Worm (Caenorhabditis elegans) whole organism, L2 larva: Measurements from ENCODE around the gene T23B7.3.

Experiments
- C34F6.9 ChIP-seq: fragments of 150-350 bp; optimal IDR thresholded peaks from 2 replicates; lab custom pipeline; 2014; ENCODE audit warnings: missing biosample characterization, missing genetic modification characterization
- F13H6.1 ChIP-seq: sonication (generic microtip); optimal IDR thresholded peaks from 2 replicates; lab custom pipeline; 2016; ENCODE audit warnings: missing genetic modification characterization, missing compliant biosample characterization
- R02D3.7 ChIP-seq: fragments of 150-350 bp; optimal IDR thresholded peaks from 2 replicates; lab custom pipeline; 2014; ENCODE audit warnings: missing biosample characterization, missing genetic modification characterization
- aly-2 ChIP-seq: fragments of 150-350 bp; optimal IDR thresholded peaks from 2 replicates; lab custom pipeline; 2014; ENCODE audit warnings: missing biosample characterization, missing genetic modification characterization
- ama-1 ChIP-seq: fragments of 150-350 bp; optimal IDR thresholded peaks from 2 replicates; lab custom pipeline; 2018; ENCODE audit warnings: inconsistent platforms
- blmp-1 ChIP-seq: sonication (generic microtip); optimal IDR thresholded peaks from 2 replicates; lab custom pipeline; 2017; ENCODE audit warnings: missing genetic modification characterization, mild to moderate bottlenecking, missing compliant biosample characterization, antibody characterized with exemption, moderate library complexity; ENCODE audit not compliant: insufficient read depth
- ceh-16 ChIP-seq: fragments of 150-350 bp; optimal IDR thresholded peaks from 2 replicates; lab custom pipeline; 2014; ENCODE audit warnings: missing biosample characterization, missing genetic modification characterization
- crh-2 ChIP-seq: sonication (generic microtip); optimal IDR thresholded peaks from 2 replicates; lab custom pipeline; 2017; ENCODE audit warnings: missing biosample characterization, missing genetic modification characterization
- egl-27 ChIP-seq: sonication (generic microtip); optimal IDR thresholded peaks from 3 replicates; lab custom pipeline; 2017; ENCODE audit warnings: missing biosample characterization, missing genetic modification reagents, missing genetic modification characterization
- elt-1 ChIP-seq: fragments of 150-350 bp; optimal IDR thresholded peaks from 2 replicates; lab custom pipeline; 2014; ENCODE audit warnings: missing biosample characterization, missing genetic modification characterization
- elt-3 ChIP-seq: sonication (generic microtip); optimal IDR thresholded peaks from 2 replicates; lab custom pipeline; 2017; ENCODE audit warnings: missing biosample characterization, missing genetic modification characterization
- fos-1 ChIP-seq: fragments of 150-350 bp; optimal IDR thresholded peaks from 2 replicates; lab custom pipeline; 2014; ENCODE audit warnings: missing biosample characterization, missing genetic modification characterization
- lin-11 ChIP-seq: fragments of 150-350 bp; sonication (generic microtip); optimal IDR thresholded peaks from 2 replicates; lab custom pipeline; 2014; ENCODE audit warnings: missing biosample characterization, missing genetic modification characterization, inconsistent platforms, mixed read lengths
- lin-13 ChIP-seq: fragments of 150-350 bp; optimal IDR thresholded peaks from 2 replicates; lab custom pipeline; 2014; ENCODE audit warnings: missing biosample characterization, missing genetic modification reagents, missing genetic modification characterization
- lin-39 ChIP-seq: fragments of 150-350 bp; optimal IDR thresholded peaks from 2 replicates; lab custom pipeline; 2014; ENCODE audit warnings: missing biosample characterization, missing genetic modification reagents, missing genetic modification characterization
- mab-5 ChIP-seq: fragments of 150-350 bp; optimal IDR thresholded peaks from 2 replicates; lab custom pipeline; 2014; ENCODE audit warnings: missing biosample characterization, missing genetic modification characterization
- mdl-1 ChIP-seq, 2 experiments: fragments of 150-350 bp in 1 of 2; sonication (generic microtip) in 1 of 2; optimal IDR thresholded peaks; 2 replicates each; lab custom pipeline; 2017; ENCODE audit warnings: missing biosample characterization in 2 of 2, missing genetic modification characterization in 2 of 2
- nhr-10 ChIP-seq: sonication (generic microtip); optimal IDR thresholded peaks from 2 replicates; lab custom pipeline; 2017; ENCODE audit warnings: missing biosample characterization, missing genetic modification characterization
- nhr-11 ChIP-seq: fragments of 150-350 bp; optimal IDR thresholded peaks from 2 replicates; lab custom pipeline; 2014; ENCODE audit warnings: missing biosample characterization, missing genetic modification characterization
- nhr-12 ChIP-seq: fragments of 150-350 bp; optimal IDR thresholded peaks from 2 replicates; lab custom pipeline; 2014; ENCODE audit warnings: missing biosample characterization, missing genetic modification characterization
- nhr-129 ChIP-seq: fragments of 150-350 bp; optimal IDR thresholded peaks from 2 replicates; lab custom pipeline; 2014; ENCODE audit warnings: missing biosample characterization, missing genetic modification characterization
- nhr-21 ChIP-seq: fragments of 150-350 bp; optimal IDR thresholded peaks from 2 replicates; lab custom pipeline; 2014; ENCODE audit warnings: missing biosample characterization, missing genetic modification characterization
- nhr-237 ChIP-seq: fragments of 150-350 bp; optimal IDR thresholded peaks from 2 replicates; lab custom pipeline; 2014; ENCODE audit warnings: missing biosample characterization, missing genetic modification characterization
- nhr-25 ChIP-seq: fragments of 150-350 bp; sonication (generic microtip); optimal IDR thresholded peaks from 3 replicates; lab custom pipeline; 2014; ENCODE audit warnings: missing biosample characterization, missing genetic modification characterization
- nhr-6 ChIP-seq: fragments of 150-350 bp; optimal IDR thresholded peaks from 2 replicates; lab custom pipeline; 2014; ENCODE audit warnings: missing biosample characterization, missing genetic modification characterization
- nhr-77 ChIP-seq: fragments of 150-350 bp; optimal IDR thresholded peaks from 2 replicates; lab custom pipeline; 2014; ENCODE audit warnings: missing biosample characterization, missing genetic modification characterization
- peb-1 ChIP-seq: fragments of 150-350 bp; optimal IDR thresholded peaks from 2 replicates; lab custom pipeline; 2014; ENCODE audit warnings: missing biosample characterization, missing genetic modification characterization
- sem-4 ChIP-seq: fragments of 150-350 bp; optimal IDR thresholded peaks from 2 replicates; lab custom pipeline; 2014; ENCODE audit warnings: missing biosample characterization, missing genetic modification reagents, missing genetic modification characterization
- skn-1 ChIP-seq: sonication (generic microtip); optimal IDR thresholded peaks from 2 replicates; lab custom pipeline; 2017; ENCODE audit warnings: missing biosample characterization, missing genetic modification characterization
- sma-9 ChIP-seq, 2 experiments: fragments of 150-350 bp in 1 of 2; sonication (generic microtip) in 1 of 2; optimal IDR thresholded peaks; 2 replicates each; lab custom pipeline; 2014 to 2016; ENCODE audit warnings: missing genetic modification characterization in 2 of 2, mild to moderate bottlenecking in 1 of 2, missing biosample characterization in 1 of 2, missing compliant biosample characterization in 1 of 2, missing genetic modification reagents in 1 of 2, moderate library complexity in 1 of 2
- unc-39 ChIP-seq: fragments of 150-350 bp; optimal IDR thresholded peaks from 2 replicates; lab custom pipeline; 2014; ENCODE audit warnings: missing biosample characterization, missing genetic modification characterization
- unc-55 ChIP-seq: fragments of 150-350 bp; sonication (generic microtip); optimal IDR thresholded peaks from 3 replicates; lab custom pipeline; 2014; ENCODE audit warnings: missing biosample characterization, missing genetic modification reagents, missing genetic modification characterization
- unc-62 ChIP-seq: fragments of 150-350 bp; optimal IDR thresholded peaks from 2 replicates; lab custom pipeline; 2014; ENCODE audit warnings: missing biosample characterization, missing genetic modification reagents, missing genetic modification characterization
- zag-1 ChIP-seq: fragments of 150-350 bp; optimal IDR thresholded peaks from 2 replicates; lab custom pipeline; 2014; ENCODE audit warnings: missing biosample characterization, missing genetic modification characterization
- ztf-1 ChIP-seq: fragments of 200-800 bp; sonication (Bioruptor generic); conservative IDR thresholded peaks from 2 replicates; pipeline ENCODE4 v1.3.6; 2022; ENCODE audit warnings: missing genetic modification characterization, missing compliant biosample characterization
- ztf-11 ChIP-seq: sonication (generic microtip); optimal IDR thresholded peaks from 2 replicates; lab custom pipeline; 2017; ENCODE audit warnings: missing biosample characterization, missing genetic modification characterization
- ztf-4 ChIP-seq: fragments of 150-350 bp; optimal IDR thresholded peaks from 2 replicates; lab custom pipeline; 2014; ENCODE audit warnings: missing biosample characterization, missing genetic modification characterization

The T23B7.3 gene

DNA sequence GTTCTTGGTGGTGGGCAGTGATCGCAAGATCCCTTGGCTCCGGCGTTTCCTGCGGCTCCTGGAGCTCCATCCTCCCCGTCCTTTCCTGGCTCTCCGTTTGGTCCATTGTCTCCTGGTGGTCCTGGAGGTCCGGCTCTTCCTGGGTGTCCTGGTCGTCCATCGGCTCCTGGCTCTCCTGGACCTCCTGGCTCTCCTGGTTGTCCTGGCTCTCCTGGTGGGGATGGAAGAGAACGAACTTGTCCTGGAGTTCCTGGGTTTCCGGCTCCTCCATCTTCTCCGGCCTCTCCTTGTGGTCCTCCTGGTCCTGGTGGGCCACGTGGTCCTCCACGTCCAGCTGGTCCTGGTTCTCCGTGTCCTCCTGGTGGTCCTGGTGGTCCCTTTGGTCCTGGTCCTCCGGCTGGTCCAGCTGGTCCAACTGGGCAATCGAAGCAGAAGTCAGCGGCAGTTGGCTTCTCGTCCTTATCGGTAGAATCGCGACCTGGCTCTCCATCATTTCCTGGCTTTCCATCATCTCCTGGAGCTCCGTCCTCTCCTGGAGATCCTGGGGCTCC lies 19.9 kb downstream of the T23B7.3 start:
- TF ChIP-seq nhr-12 (tag; lab: Kevin White, UChicago): no peak

DNA sequence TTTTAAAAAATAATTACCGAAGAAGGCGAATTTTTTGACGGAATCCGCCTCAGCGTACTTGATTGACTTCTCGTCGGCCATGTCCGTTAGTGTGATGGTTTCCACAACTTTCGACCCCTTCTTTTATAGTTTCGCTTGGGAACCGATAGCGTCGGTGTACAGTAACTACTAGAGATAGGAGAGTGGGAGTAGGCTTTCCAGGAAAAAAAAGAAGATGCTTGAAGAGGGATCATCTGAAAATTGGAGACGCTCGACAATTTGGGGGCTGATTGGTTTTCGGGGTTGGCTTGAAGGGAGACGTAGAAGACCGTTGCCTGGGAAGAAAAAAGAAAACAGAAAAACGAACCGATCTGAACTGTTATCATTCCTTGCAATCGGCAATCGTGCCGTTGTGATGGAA lies 20.7 kb downstream of the T23B7.3 start, which contains the start of gene col-20:
Gene col-20, minus strand, starts transcription at position 101 of the 400 bp plus-strand sequence.
- TF ChIP-seq ceh-16 (tag; lab: Kevin White, UChicago) (no peak), C34F6.9 (no peak), nhr-129 (tag; lab: Kevin White, UChicago) (no peak), skn-1 (tag; lab: Kevin White, UChicago) (no peak), mab-5 (tag; lab: Kevin White, UChicago) (no peak)

DNA sequence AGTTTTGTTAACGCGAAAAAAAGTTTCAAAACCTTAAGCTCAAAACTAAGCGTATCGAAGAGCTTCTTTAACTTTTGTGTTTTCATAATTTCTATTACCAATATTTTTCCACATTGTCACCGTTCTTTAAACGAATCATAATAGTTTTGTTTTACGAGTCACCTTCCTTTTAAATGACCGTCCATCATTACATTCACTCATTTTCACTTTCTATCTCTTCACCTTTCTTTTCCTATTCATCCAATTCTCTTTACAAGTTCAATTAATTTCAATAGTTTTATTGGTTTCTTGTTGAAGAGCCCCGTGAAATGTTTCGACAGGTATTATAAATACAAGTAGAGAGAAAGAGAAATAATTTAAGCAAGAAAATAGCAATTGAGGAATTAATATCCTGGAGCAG lies 21.8 kb downstream of the T23B7.3 start:
- TF ChIP-seq blmp-1 (tag; lab: Kevin White, UChicago) (peak; percentile 53), elt-3 (tag; lab: Kevin White, UChicago) (no peak), elt-1 (no peak), R02D3.7 (tag; lab: Kevin White, UChicago) (no peak)

DNA sequence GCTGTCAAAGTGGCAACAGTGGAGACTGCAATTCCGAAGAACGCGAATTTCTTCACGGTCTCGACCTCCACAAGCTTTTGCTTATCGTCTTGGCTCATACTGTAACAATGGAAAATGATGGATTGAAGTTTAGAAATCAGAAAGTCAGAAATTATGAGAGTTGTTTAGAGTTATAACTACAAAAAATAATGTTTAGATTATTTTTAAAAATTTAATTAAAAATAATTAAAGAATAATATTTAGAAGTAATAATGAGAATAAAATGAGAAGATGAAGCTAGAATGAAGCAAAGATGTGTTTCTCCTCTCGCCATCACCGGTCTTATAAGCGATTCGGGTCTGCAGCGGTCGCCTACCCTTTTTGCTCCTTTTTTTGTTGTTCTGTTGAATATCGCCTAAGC lies 23.0 kb downstream of the T23B7.3 start, which contains the start of gene col-73:
Gene col-73, minus strand, starts transcription at position 101 of the 400 bp plus-strand sequence.
- TF ChIP-seq nhr-6 (tag; lab: Kevin White, UChicago) (no peak), mdl-1 (tag; optimal IDR thresholded peaks at IDR 0.05; lab: Kevin White, UChicago) (no peak), ztf-1 (GFP tag; lab: Robert Waterston, UW) (no peak), sem-4 (tag; lab: Kevin White, UChicago) (no peak), skn-1 (tag; lab: Kevin White, UChicago) (no peak), ama-1 (no peak), unc-39 (no peak), unc-55 (GFP tag; lab: Kevin White, UChicago) (no peak), lin-11 (tag; lab: Kevin White, UChicago) (no peak), mab-5 (tag; lab: Kevin White, UChicago) (no peak), peb-1 (tag; lab: Kevin White, UChicago) (no peak), zag-1 (tag; lab: Kevin White, UChicago) (no peak), fos-1 (no peak), nhr-77 (tag; lab: Kevin White, UChicago) (no peak), crh-2 (tag; lab: Kevin White, UChicago) (no peak), ztf-4 (tag; lab: Kevin White, UChicago) (no peak), elt-3 (tag; lab: Kevin White, UChicago) (no peak), nhr-237 (tag; lab: Kevin White, UChicago) (no peak)
- TF ChIP-seq, all 48 proteins: peak for 0

DNA sequence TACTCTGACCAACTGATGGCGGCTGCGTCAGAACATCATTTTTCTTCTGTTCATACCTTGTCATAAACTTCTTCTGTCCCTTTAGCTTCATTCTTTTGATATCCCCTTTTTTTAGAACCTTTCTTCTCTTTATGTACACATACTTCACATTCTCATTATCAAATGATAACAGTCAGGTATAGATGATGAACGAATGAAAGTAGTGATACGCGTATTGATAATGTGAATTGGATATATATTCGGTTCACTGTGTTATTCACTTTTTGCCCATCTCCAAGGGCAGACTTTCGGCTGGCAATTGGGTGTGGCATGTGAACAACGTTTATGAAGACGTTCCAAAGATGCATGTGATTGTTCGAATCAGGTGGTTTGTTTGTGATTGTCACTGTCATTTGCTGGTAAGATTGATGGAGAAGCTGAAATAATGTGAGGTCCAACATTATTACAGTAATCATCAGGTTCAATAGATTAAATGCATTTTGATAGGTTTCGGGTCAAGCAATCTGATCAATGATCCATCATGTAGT lies 24.4 kb downstream of the T23B7.3 start, which contains the start of gene F11G11.15:
Gene F11G11.15, plus strand, starts transcription at position 511 of the 527 bp plus-strand sequence.
- TF ChIP-seq mdl-1 (tag; optimal IDR thresholded peaks at IDR 0.05; lab: Kevin White, UChicago) (no peak), nhr-25 (tag; lab: Kevin White, UChicago) (peak; percentile 40), nhr-21 (tag; lab: Kevin White, UChicago) (peak; percentile 32), blmp-1 (tag; lab: Kevin White, UChicago) (peak; percentile 63)

DNA sequence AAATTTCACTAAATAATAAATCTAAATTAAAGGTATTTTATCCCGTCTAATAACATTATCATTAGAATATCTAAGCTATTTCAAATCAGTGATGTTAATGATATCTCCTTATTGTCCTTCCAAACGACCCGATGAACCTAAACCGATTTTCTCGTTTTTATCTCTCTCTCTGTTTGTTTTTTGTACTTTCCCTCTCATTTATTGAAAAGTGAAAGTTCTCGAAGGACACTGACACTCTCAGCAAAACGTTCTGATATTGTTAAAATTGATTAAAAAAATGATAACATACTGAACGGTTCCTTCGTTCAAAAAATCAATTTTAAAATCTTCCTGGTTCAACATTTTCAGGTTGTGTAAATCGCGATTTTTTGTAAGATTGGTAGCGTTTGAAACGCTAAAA lies 26.1 kb downstream of the T23B7.3 start, which contains the start of gene F11G11.13:
Gene F11G11.13, minus strand, starts transcription at position 89 of the 400 bp plus-strand sequence.
- no peak for TF ChIP-seq mdl-1 (tag; optimal IDR thresholded peaks at IDR 0.05; lab: Kevin White, UChicago)
- TF ChIP-seq fos-1: no peak
- no peak for TF ChIP-seq nhr-11 (tag; lab: Kevin White, UChicago)
- peak; percentile 21 for TF ChIP-seq nhr-21 (tag; lab: Kevin White, UChicago)
- no peak for TF ChIP-seq crh-2 (tag; lab: Kevin White, UChicago)
- TF ChIP-seq aly-2 (tag; lab: Kevin White, UChicago): no peak
- no peak for TF ChIP-seq nhr-10 (tag; lab: Kevin White, UChicago)
- TF ChIP-seq sem-4 (tag; lab: Kevin White, UChicago): peak; percentile 33
- peak; percentile 97 for TF ChIP-seq blmp-1 (tag; lab: Kevin White, UChicago)
- no peak for TF ChIP-seq elt-3 (tag; lab: Kevin White, UChicago)
- TF ChIP-seq R02D3.7 (tag; lab: Kevin White, UChicago): no peak
- TF ChIP-seq ztf-11 (tag; lab: Kevin White, UChicago): no peak
- TF ChIP-seq lin-13 (GFP tag; lab: Kevin White, UChicago): no peak
- no peak for TF ChIP-seq egl-27 (tag; lab: Kevin White, UChicago)
- peak; percentile 15 for TF ChIP-seq nhr-25 (tag; lab: Kevin White, UChicago)
- no peak for TF ChIP-seq lin-11 (tag; lab: Kevin White, UChicago)
- TF ChIP-seq sma-9 (GFP tag; optimal IDR thresholded peaks at IDR 0.05; lab: Kevin White, UChicago): peak; percentile 15
- TF ChIP-seq sma-9 (tag; optimal IDR thresholded peaks at IDR 0.05; lab: Kevin White, UChicago): no peak
- no peak for TF ChIP-seq unc-62 (GFP tag; lab: Kevin White, UChicago)
- TF ChIP-seq F13H6.1 (tag; lab: Kevin White, UChicago): no peak
- TF ChIP-seq nhr-6 (tag; lab: Kevin White, UChicago): no peak
- TF ChIP-seq nhr-129 (tag; lab: Kevin White, UChicago): no peak
- no peak for TF ChIP-seq mab-5 (tag; lab: Kevin White, UChicago)
- TF ChIP-seq ama-1: no peak
- no peak for TF ChIP-seq unc-55 (GFP tag; lab: Kevin White, UChicago)
- TF ChIP-seq ztf-4 (tag; lab: Kevin White, UChicago): no peak
- TF ChIP-seq lin-39 (tag; lab: Kevin White, UChicago): no peak
- TF ChIP-seq, all 48 proteins: peak for 5
